Fruit fly (Drosophila melanogaster) whole organism, pupa: ENCODE data around the gene CG6051.

Source experiments
- CG10348 ChIP-seq: fragments of 200-800 bp; sonication (Bioruptor generic); IDR thresholded peaks from 2 replicates; pipeline ENCODE4 v1.3.6; 2022; ENCODE audit warnings: missing biosample characterization, missing genetic modification characterization
- CG12605 ChIP-seq: fragments of 200-800 bp; sonication (Bioruptor generic); IDR thresholded peaks from 2 replicates; pipeline ENCODE4 v1.3.6; 2022; ENCODE audit warnings: missing biosample characterization, missing genetic modification characterization
- CG13204 ChIP-seq: fragments of 200-800 bp; sonication (Bioruptor generic); optimal IDR thresholded peaks from 2 replicates; lab custom pipeline; 2018; ENCODE audit warnings: missing biosample characterization, mild to moderate bottlenecking, missing genetic modification characterization, moderate library complexity
- CG14655 ChIP-seq: fragments of 200-800 bp; sonication (Bioruptor generic); optimal IDR thresholded peaks from 3 replicates; lab custom pipeline; 2017; ENCODE audit warnings: mild to moderate bottlenecking, missing biosample characterization, missing genetic modification reagents, missing genetic modification characterization
- CG15710 ChIP-seq: fragments of 200-800 bp; sonication (Bioruptor generic); optimal IDR thresholded peaks from 2 replicates; lab custom pipeline; 2018; ENCODE audit warnings: missing biosample characterization, mild to moderate bottlenecking, missing genetic modification characterization, moderate library complexity
- CG17806 ChIP-seq: fragments of 200-800 bp; sonication (Bioruptor generic); optimal IDR thresholded peaks from 2 replicates; lab custom pipeline; 2018; ENCODE audit warnings: missing biosample characterization, mild to moderate bottlenecking, missing genetic modification characterization, moderate library complexity
- CG32121 ChIP-seq: fragments of 200-800 bp; sonication (Bioruptor generic); IDR thresholded peaks from 2 replicates; pipeline ENCODE4 v1.3.6; 2022; ENCODE audit warnings: missing biosample characterization, missing genetic modification characterization
- CG34367 ChIP-seq: fragments of 200-800 bp; sonication (Bioruptor generic); optimal IDR thresholded peaks from 2 replicates; lab custom pipeline; 2018; ENCODE audit warnings: missing biosample characterization, mild to moderate bottlenecking, missing genetic modification characterization
- CG4496 ChIP-seq: fragments of 200-800 bp; sonication (Bioruptor generic); IDR thresholded peaks from 3 replicates; pipeline ENCODE4 v1.3.6; 2022; ENCODE audit warnings: missing biosample characterization, missing genetic modification characterization
- CG8159 ChIP-seq: fragments of 200-800 bp; sonication (Bioruptor generic); optimal IDR thresholded peaks from 3 replicates; lab custom pipeline; 2018; ENCODE audit warnings: missing biosample characterization, mild to moderate bottlenecking, missing genetic modification characterization, moderate library complexity
- CG8301 ChIP-seq: fragments of 200-800 bp; sonication (Bioruptor generic); optimal IDR thresholded peaks from 2 replicates; lab custom pipeline; 2018; ENCODE audit warnings: missing biosample characterization, mild to moderate bottlenecking, missing genetic modification characterization
- CG9948 ChIP-seq: fragments of 200-800 bp; sonication (Bioruptor generic); optimal IDR thresholded peaks from 2 replicates; lab custom pipeline; 2018; ENCODE audit warnings: missing biosample characterization, mild to moderate bottlenecking, missing genetic modification characterization, moderate library complexity
- D1 ChIP-seq: fragments of 200-800 bp; sonication (Bioruptor generic); optimal IDR thresholded peaks from 2 replicates; lab custom pipeline; 2018; ENCODE audit warnings: missing biosample characterization, mild to moderate bottlenecking, missing genetic modification characterization, moderate library complexity
- EcR ChIP-seq: fragments of 200-800 bp; sonication (Bioruptor generic); optimal IDR thresholded peaks from 3 replicates; lab custom pipeline; 2019; ENCODE audit warnings: missing biosample characterization, missing genetic modification characterization, mild to moderate bottlenecking, moderate library complexity, missing genetic modification reagents
- Ets98B ChIP-seq: fragments of 200-800 bp; sonication (Bioruptor generic); IDR thresholded peaks from 2 replicates; pipeline ENCODE4 v1.3.6; 2022; ENCODE audit warnings: missing biosample characterization, missing genetic modification characterization
- Pif1A ChIP-seq: fragments of 200-800 bp; sonication (Bioruptor generic); optimal IDR thresholded peaks from 3 replicates; lab custom pipeline; 2016; ENCODE audit warnings: missing biosample characterization, missing genetic modification characterization
- Pif1B ChIP-seq: fragments of 200-800 bp; sonication (Bioruptor generic); optimal IDR thresholded peaks from 3 replicates; lab custom pipeline; 2016; ENCODE audit warnings: missing biosample characterization, missing genetic modification characterization
- Snoo ChIP-seq: fragments of 200-800 bp; sonication (Bioruptor generic); optimal IDR thresholded peaks from 3 replicates; lab custom pipeline; 2017; ENCODE audit warnings: missing biosample characterization, mild to moderate bottlenecking, missing genetic modification characterization, inconsistent platforms
- fd96Ca ChIP-seq: fragments of 200-800 bp; sonication (Bioruptor generic); IDR thresholded peaks from 3 replicates; pipeline ENCODE4 v1.3.6; 2022; ENCODE audit warnings: missing biosample characterization, missing genetic modification characterization
- gl ChIP-seq: fragments of 200-800 bp; sonication (Bioruptor generic); optimal IDR thresholded peaks from 2 replicates; lab custom pipeline; 2018; ENCODE audit warnings: missing biosample characterization, mild to moderate bottlenecking, missing genetic modification characterization
- rn ChIP-seq: fragments of 200-800 bp; sonication (Bioruptor generic); IDR thresholded peaks from 2 replicates; pipeline ENCODE4 v1.3.6; 2022; ENCODE audit warnings: missing biosample characterization, missing genetic modification characterization

CG6051 gene

dm6 chr3R:27082752-27083151 is 68.1 kb downstream of the CG6051 start:
- TF ChIP-seq CG10348 (GFP tag; lab: Robert Waterston, UW) (no peak), CG8159 (no peak), gl (no peak), fd96Ca (GFP tag; lab: Robert Waterston, UW) (no peak), CG15710 (tag; lab: Kevin White, UChicago) (no peak), Snoo (tag; lab: Kevin White, UChicago) (no peak), Ets98B (GFP tag; lab: Robert Waterston, UW) (no peak), CG17806 (tag; lab: Kevin White, UChicago) (no peak), CG13204 (GFP tag; lab: Kevin White, UChicago) (no peak), EcR (GFP tag; lab: Kevin White, UChicago) (no peak), rn (GFP tag; lab: Robert Waterston, UW) (no peak), CG4496 (no peak), CG8301 (tag; lab: Kevin White, UChicago) (no peak), CG34367 (tag; lab: Kevin White, UChicago) (no peak), CG9948 (tag; lab: Kevin White, UChicago) (no peak), CG14655 (GFP tag; lab: Kevin White, UChicago) (no peak), CG32121 (GFP tag; lab: Robert Waterston, UW) (no peak), D1 (no peak)

dm6 chr3R:27076618-27077017 is 74.3 kb downstream of the CG6051 start:
- TF ChIP-seq CG17806 (tag; lab: Kevin White, UChicago), result no peak
- no peak for TF ChIP-seq Pif1A
- no peak for TF ChIP-seq CG15710 (tag; lab: Kevin White, UChicago)
- no peak for TF ChIP-seq gl
- TF ChIP-seq Pif1B (GFP tag; lab: Kevin White, UChicago), result no peak
- TF ChIP-seq CG32121 (GFP tag; lab: Robert Waterston, UW), result no peak
- TF ChIP-seq CG8159, result no peak
- TF ChIP-seq Snoo (tag; lab: Kevin White, UChicago), result no peak
- no peak for TF ChIP-seq CG13204 (GFP tag; lab: Kevin White, UChicago)
- TF ChIP-seq CG8301 (tag; lab: Kevin White, UChicago), result no peak
- TF ChIP-seq CG9948 (tag; lab: Kevin White, UChicago), result no peak

- TF ChIP-seq CG4496 (0 out of 3 replicates have a peak, but pooled peaks have one; percentile 34), CG12605 (GFP tag; lab: Robert Waterston, UW) (0 out of 2 replicates have a peak, but pooled peaks have one; percentile 34), Pif1A (no peak)
Measured at dm6 chr3R:27075694-27076093, 75.2 kb downstream of the CG6051 start, which contains the start of gene CG14257. TSS of gene CG14257 (plus strand) at chr3R:27075870.
